Worm (Caenorhabditis elegans): Measurements from ENCODE around the gene thk-1.

ce11 chrIV:10241659-10242058 is 39.7 kb downstream of the thk-1 start, which contains the start of gene lipl-7:
- TF ChIP-seq unc-39 (tag; optimal IDR thresholded peaks at IDR 0.05) (no peak), ztf-4 (tag; optimal IDR thresholded peaks at IDR 0.05) (no peak), ceh-82 (tag; optimal IDR thresholded peaks at IDR 0.05) (no peak), nhr-25 (tag; optimal IDR thresholded peaks at IDR 0.05) (no peak), unc-62 (GFP tag; optimal IDR thresholded peaks at IDR 0.05) (no peak), fos-1 (tag; optimal IDR thresholded peaks at IDR 0.05) (no peak), hmg-11 (tag; optimal IDR thresholded peaks at IDR 0.05) (no peak), mml-1 (tag; optimal IDR thresholded peaks at IDR 0.05) (no peak), ceh-9 (tag; optimal IDR thresholded peaks at IDR 0.05) (no peak), lin-39 (tag; optimal IDR thresholded peaks at IDR 0.05) (no peak), elt-2 (tag; optimal IDR thresholded peaks at IDR 0.05) (no peak), snpc-4 (tag; optimal IDR thresholded peaks at IDR 0.05) (no peak), ama-1 (optimal IDR thresholded peaks at IDR 0.05) (no peak), nhr-12 (tag; optimal IDR thresholded peaks at IDR 0.05) (no peak)

All from whole organism, L3 larva.